Worm (Caenorhabditis elegans) whole organism, young adult: ENCODE data around the gene Y17G9A.3.

ENCODE experiments used
- hlh-26 ChIP-seq: fragments of 200-800 bp; sonication (Bioruptor generic); conservative IDR thresholded peaks from 2 replicates; pipeline ENCODE4 v1.3.6; 2022; ENCODE audit warnings: missing genetic modification reagents, missing genetic modification characterization, missing compliant biosample characterization
- lin-54 ChIP-seq: fragments of 200-800 bp; sonication (Bioruptor generic); optimal IDR thresholded peaks from 2 replicates; lab custom pipeline; 2018; ENCODE audit warnings: mild to moderate bottlenecking, missing genetic modification characterization, missing compliant biosample characterization
- nfya-1 ChIP-seq: sonication (generic microtip); optimal IDR thresholded peaks from 2 replicates; lab custom pipeline; 2017; ENCODE audit warnings: antibody characterized with exemption, missing compliant biosample characterization, missing genetic modification characterization, borderline replicate concordance; ENCODE audit not compliant: insufficient read depth
- ztf-28 ChIP-seq: fragments of 200-800 bp; sonication (Bioruptor generic); IDR thresholded peaks from 2 replicates; pipeline ENCODE4 v1.3.6; 2022; ENCODE audit warnings: missing genetic modification reagents, missing genetic modification characterization, missing compliant biosample characterization

- no peak for TF ChIP-seq nfya-1 (tag; lab: Kevin White, UChicago)
- TF ChIP-seq ztf-28 (GFP tag; lab: Robert Waterston, UW), result no peak
- no peak for TF ChIP-seq lin-54 (GFP tag; lab: Kevin White, UChicago)
- TF ChIP-seq hlh-26, result no peak
These were observed 36.6 kb downstream of the Y17G9A.3 start for ce11 chrIV:4821843-4822242.
